Worm (Caenorhabditis elegans) whole organism, L4/young adult: ENCODE results near the gene nep-2.

ENCODE experiments used
- W03F9.2 ChIP-seq: fragments of 150-350 bp; optimal IDR thresholded peaks from 2 replicates; lab custom pipeline; 2014; ENCODE audit warnings: missing biosample characterization, missing genetic modification characterization
- dao-5 ChIP-seq: sonication (generic microtip); optimal IDR thresholded peaks from 2 replicates; lab custom pipeline; 2016; ENCODE audit warnings: missing genotype, missing genetic modification characterization, moderate library complexity, missing compliant biosample characterization
- him-1 ChIP-seq: sonication (generic microtip); optimal IDR thresholded peaks from 2 replicates; lab custom pipeline; 2016; ENCODE audit warnings: missing genotype, missing genetic modification reagents, missing genetic modification characterization, missing compliant biosample characterization

ce11 chrII:2725561-2725960 is at the start of gene nep-2, which contains the start of gene T05A8.11:
- TF ChIP-seq W03F9.2 (no peak), dao-5 (tag; lab: Kevin White, UChicago) (no peak), him-1 (no peak)
